Fruit fly (Drosophila melanogaster): ENCODE results near the gene CG31415.

The CG31415 gene

dm6 chr3R:9702567-9702966 is 40.8 kb upstream of the CG31415 start (continued):
- TF ChIP-seq HmgZ (tag; optimal IDR thresholded peaks at IDR 0.05) (peak; percentile 86), p53 (GFP tag; optimal IDR thresholded peaks at IDR 0.05) (peak; percentile 42), fd64A (GFP tag; optimal IDR thresholded peaks at IDR 0.05) (peak; percentile 82), slp2 (GFP tag; optimal IDR thresholded peaks at IDR 0.05) (peak; percentile 69), Doc2 (GFP tag; IDR thresholded peaks at IDR 0.05) (no peak), CG18476 (GFP tag; optimal IDR thresholded peaks at IDR 0.05) (peak; percentile 85), tin (GFP tag; optimal IDR thresholded peaks at IDR 0.05) (peak; percentile 81), CG1792 (GFP tag; optimal IDR thresholded peaks at IDR 0.05) (peak; percentile 71), maf-S (GFP tag; optimal IDR thresholded peaks at IDR 0.05) (peak; percentile 78), trem (tag; optimal IDR thresholded peaks at IDR 0.05) (peak; percentile 83), sr (GFP tag; IDR thresholded peaks at IDR 0.05) (no peak), CG33213 (GFP tag; optimal IDR thresholded peaks at IDR 0.05) (peak; percentile 82), Mad (GFP tag; optimal IDR thresholded peaks at IDR 0.05) (peak; percentile 85), ato (GFP tag; IDR thresholded peaks at IDR 0.05; ENCODE audit: partially characterized antibody) (no peak), HmgD (GFP tag; optimal IDR thresholded peaks at IDR 0.05) (peak; percentile 44), Deaf1 (tag; optimal IDR thresholded peaks at IDR 0.05) (peak; percentile 67), cas (GFP tag; IDR thresholded peaks at IDR 0.05) (no peak), NfI (GFP tag; optimal IDR thresholded peaks at IDR 0.05) (peak; percentile 92), Dfd (GFP tag; optimal IDR thresholded peaks at IDR 0.05) (no peak), C15 (GFP tag; IDR thresholded peaks at IDR 0.05) (no peak), sc (optimal IDR thresholded peaks at IDR 0.05) (no peak), sc (GFP tag; optimal IDR thresholded peaks at IDR 0.05) (peak; percentile 79), CG10462 (GFP tag; optimal IDR thresholded peaks at IDR 0.05) (peak; percentile 70), CG33557 (GFP tag; optimal IDR thresholded peaks at IDR 0.05) (peak; percentile 42), Taf1 (GFP tag; IDR thresholded peaks at IDR 0.05) (no peak), CG10654 (GFP tag; optimal IDR thresholded peaks at IDR 0.05) (peak; percentile 84), lov (optimal IDR thresholded peaks at IDR 0.05) (no peak), lov (GFP tag; IDR thresholded peaks at IDR 0.05) (no peak), bsh (GFP tag; optimal IDR thresholded peaks at IDR 0.05) (peak in 1 of 2 experiments; percentile 90), unc-4 (GFP tag; IDR thresholded peaks at IDR 0.05; ENCODE audit: partially characterized antibody) (no peak), CG2678 (tag; optimal IDR thresholded peaks at IDR 0.05) (peak; percentile 93), ind (GFP tag; optimal IDR thresholded peaks at IDR 0.05) (peak; percentile 92), so (GFP tag; IDR thresholded peaks at IDR 0.05) (no peak), ac (GFP tag; optimal IDR thresholded peaks at IDR 0.05) (peak; percentile 82), tll (GFP tag; optimal IDR thresholded peaks at IDR 0.05) (peak in 1 of 2 experiments; percentile 86), CG10321 (GFP tag; IDR thresholded peaks at IDR 0.05) (no peak), CG17385 (GFP tag; optimal IDR thresholded peaks at IDR 0.05) (peak; percentile 88), br (optimal IDR thresholded peaks at IDR 0.05) (no peak), Sry-δ (GFP tag; optimal IDR thresholded peaks at IDR 0.05) (peak; percentile 52), CG16863 (GFP tag; optimal IDR thresholded peaks at IDR 0.05) (peak; percentile 86), CG9932 (GFP tag; IDR thresholded peaks at IDR 0.05) (no peak), pum (GFP tag; optimal IDR thresholded peaks at IDR 0.05) (peak; percentile 73), dm (GFP tag; optimal IDR thresholded peaks at IDR 0.05) (peak; percentile 67), fu2 (GFP tag; optimal IDR thresholded peaks at IDR 0.05) (peak; percentile 69), pnt (GFP tag; optimal IDR thresholded peaks at IDR 0.05) (peak; percentile 73), kay (GFP tag; optimal IDR thresholded peaks at IDR 0.05) (peak; percentile 90), CG6683 (GFP tag; optimal IDR thresholded peaks at IDR 0.05) (peak; percentile 74), CG10959 (GFP tag; IDR thresholded peaks at IDR 0.05) (no peak), Sry-β (GFP tag; optimal IDR thresholded peaks at IDR 0.05) (peak; percentile 29), CG6791 (GFP tag; IDR thresholded peaks at IDR 0.05; ENCODE audit: partially characterized antibody) (no peak), zf30C (GFP tag; optimal IDR thresholded peaks at IDR 0.05) (no peak), crol (GFP tag; IDR thresholded peaks at IDR 0.05) (no peak), CG31441 (GFP tag; IDR thresholded peaks at IDR 0.05) (no peak)
